Worm (Caenorhabditis elegans): ENCODE results near the gene T10D4.11.

ce11 chrII:3100546-3100945 is 48.9 kb downstream of the T10D4.11 start, which contains the start of gene srg-24:
- TF ChIP-seq unc-39 (tag; optimal IDR thresholded peaks at IDR 0.05) (no peak), ama-1 (optimal IDR thresholded peaks at IDR 0.05) (no peak), blmp-1 (tag; optimal IDR thresholded peaks at IDR 0.05; ENCODE audit: insufficient read depth) (no peak), sma-3 (GFP tag; optimal IDR thresholded peaks at IDR 0.05) (no peak)
